Fruit fly (Drosophila melanogaster) whole organism, wandering third instar larva: ENCODE data around the gene Ankle2.

Experiments used
- Abd-B ChIP-seq: fragments of >200 bp; optimal IDR thresholded peaks from 2 replicates; lab custom pipeline; 2017; ENCODE audit warnings: missing biosample characterization, missing genetic modification characterization
- CG32264 ChIP-seq: fragments of 200-800 bp; sonication (Bioruptor generic); optimal IDR thresholded peaks from 2 replicates; lab custom pipeline; 2016; ENCODE audit warnings: missing biosample characterization, missing genetic modification characterization
- CG9705 ChIP-seq: fragments of 200-800 bp; sonication (Bioruptor generic); optimal IDR thresholded peaks from 2 replicates; lab custom pipeline; 2018; ENCODE audit warnings: missing biosample characterization, mild to moderate bottlenecking, missing genetic modification characterization
- CrebA ChIP-seq: fragments of 200-800 bp; sonication (Bioruptor generic); optimal IDR thresholded peaks from 2 replicates; lab custom pipeline; 2016; ENCODE audit warnings: missing biosample characterization, mild to moderate bottlenecking, missing genetic modification characterization, borderline replicate concordance
- Dfd ChIP-seq: fragments of >200 bp; optimal IDR thresholded peaks from 2 replicates; lab custom pipeline; 2017; ENCODE audit warnings: missing biosample characterization, missing genetic modification characterization
- Dif ChIP-seq: fragments of 200-275, 200-300 bp; sonication (Bioruptor generic); optimal IDR thresholded peaks from 2 replicates; lab custom pipeline; 2018; ENCODE audit warnings: missing biosample characterization, missing genetic modification characterization; ENCODE audit not compliant: partially characterized antibody
- GATAd ChIP-seq: sonication (Bioruptor generic); optimal IDR thresholded peaks from 2 replicates; lab custom pipeline; 2016; ENCODE audit warnings: missing biosample characterization, missing genetic modification characterization
- HLH106 ChIP-seq: fragments of 200-800 bp; optimal IDR thresholded peaks from 3 replicates; lab custom pipeline; 2019; ENCODE audit warnings: missing biosample characterization, mild to moderate bottlenecking, missing genetic modification characterization, moderate library complexity
- Hnf4 ChIP-seq: fragments of 200-800 bp; sonication (Bioruptor generic); optimal IDR thresholded peaks from 2 replicates; lab custom pipeline; 2016; ENCODE audit warnings: missing biosample characterization, mild to moderate bottlenecking, missing genetic modification characterization
- Hr78 ChIP-seq: fragments of >200 bp; optimal IDR thresholded peaks from 2 replicates; lab custom pipeline; 2017; ENCODE audit warnings: missing biosample characterization, missing genetic modification characterization
- Hr83 ChIP-seq: fragments of 200-300 bp; sonication (Bioruptor generic); optimal IDR thresholded peaks from 2 replicates; lab custom pipeline; 2016; ENCODE audit warnings: missing biosample characterization, mild to moderate bottlenecking, missing genetic modification characterization, moderate library complexity; ENCODE audit not compliant: poor library complexity, severe bottlenecking
- Jra ChIP-seq: sonication (Bioruptor generic); optimal IDR thresholded peaks from 2 replicates; lab custom pipeline; 2016; ENCODE audit warnings: missing biosample characterization, missing genetic modification characterization
- Mio ChIP-seq: sonication (Bioruptor generic); optimal IDR thresholded peaks from 2 replicates; lab custom pipeline; 2016; ENCODE audit warnings: missing biosample characterization, missing genetic modification characterization
- Myc ChIP-seq: fragments of >200 bp; optimal IDR thresholded peaks from 2 replicates; lab custom pipeline; 2017
- N ChIP-seq: fragments of >200 bp; optimal IDR thresholded peaks from 2 replicates; lab custom pipeline; 2018; ENCODE audit warnings: missing biosample characterization, missing external identifiers, missing genetic modification characterization
- OdsH ChIP-seq: fragments of 200-800 bp; sonication (Bioruptor generic); optimal IDR thresholded peaks from 2 replicates; lab custom pipeline; 2016; ENCODE audit warnings: missing biosample characterization, mild to moderate bottlenecking, missing genetic modification characterization
- Rel ChIP-seq, 2 experiments: fragments of 200-800 bp; sonication (Bioruptor generic) in 1 of 2; optimal IDR thresholded peaks; 2 replicates in 1 of 2; 3 replicates in 1 of 2; lab custom pipeline; 2016 to 2019; ENCODE audit warnings: mild to moderate bottlenecking in 2 of 2, missing biosample characterization in 2 of 2, missing genetic modification characterization in 2 of 2, moderate library complexity in 1 of 2
- Sp1 ChIP-seq: fragments of 200-800 bp; sonication (Bioruptor generic); optimal IDR thresholded peaks from 3 replicates; lab custom pipeline; 2019; ENCODE audit warnings: missing biosample characterization, mild to moderate bottlenecking, missing genetic modification characterization, moderate library complexity
- Vsx2 ChIP-seq: fragments of 200-300, 225-300 bp; sonication (Bioruptor generic); optimal IDR thresholded peaks from 2 replicates; lab custom pipeline; 2018; ENCODE audit warnings: missing biosample characterization, missing genetic modification characterization; ENCODE audit not compliant: partially characterized antibody
- br ChIP-seq: fragments of 200-800 bp; sonication (Bioruptor generic); optimal IDR thresholded peaks from 2 replicates; lab custom pipeline; 2016; ENCODE audit warnings: missing biosample characterization, missing genetic modification characterization
- brk ChIP-seq: fragments of 200-800 bp; sonication (Bioruptor generic); optimal IDR thresholded peaks from 2 replicates; lab custom pipeline; 2016; ENCODE audit warnings: missing biosample characterization, mild to moderate bottlenecking, missing genetic modification characterization
- dl ChIP-seq, 2 experiments: fragments of 175-275, 200-275 bp in 1 of 2; fragments of 200-275 bp in 1 of 2; sonication (Bioruptor generic); optimal IDR thresholded peaks; lab custom pipeline; 2018; ENCODE audit warnings: mild to moderate bottlenecking in 2 of 2, missing biosample characterization in 2 of 2, missing genetic modification characterization in 2 of 2, moderate library complexity in 2 of 2; ENCODE audit not compliant: partially characterized antibody in 2 of 2, insufficient read depth in 1 of 2
- dmrt93B ChIP-seq: fragments of 200-800 bp; sonication (Bioruptor generic); optimal IDR thresholded peaks from 2 replicates; lab custom pipeline; 2018; ENCODE audit warnings: missing biosample characterization, mild to moderate bottlenecking, missing genetic modification characterization
- dsf ChIP-seq: sonication (Bioruptor generic); optimal IDR thresholded peaks from 2 replicates; lab custom pipeline; 2016; ENCODE audit warnings: missing biosample characterization, missing genetic modification characterization, borderline replicate concordance
- ey ChIP-seq: fragments of 200-800 bp; sonication (Bioruptor generic); optimal IDR thresholded peaks from 2 replicates; lab custom pipeline; 2016; ENCODE audit warnings: missing biosample characterization, missing genetic modification characterization
- foxo ChIP-seq, 2 experiments: fragments of 200-800 bp; sonication (Bioruptor generic); optimal IDR thresholded peaks; 2 replicates in 1 of 2; 3 replicates in 1 of 2; lab custom pipeline; 2016 to 2017; ENCODE audit warnings: missing biosample characterization in 2 of 2, missing genetic modification characterization in 2 of 2
- fru ChIP-seq: fragments of 200-800 bp; sonication (Bioruptor generic); optimal IDR thresholded peaks from 3 replicates; lab custom pipeline; 2016; ENCODE audit warnings: missing biosample characterization, mild to moderate bottlenecking, missing genetic modification characterization
- h ChIP-seq: fragments of 200-800 bp; sonication (Bioruptor generic); optimal IDR thresholded peaks from 3 replicates; lab custom pipeline; 2016; ENCODE audit warnings: missing biosample characterization, mild to moderate bottlenecking, missing genetic modification characterization
- jim ChIP-seq: fragments of 175-275, 200-325 bp; sonication (Bioruptor generic); optimal IDR thresholded peaks from 2 replicates; lab custom pipeline; 2016; ENCODE audit warnings: missing biosample characterization, mild to moderate bottlenecking, missing genetic modification characterization
- lola ChIP-seq: fragments of >200 bp; optimal IDR thresholded peaks from 2 replicates; lab custom pipeline; 2017; ENCODE audit warnings: missing biosample characterization, missing genetic modification characterization
- pan ChIP-seq: fragments of >200 bp; optimal IDR thresholded peaks from 2 replicates; lab custom pipeline; 2017
- psq ChIP-seq: fragments of 200-800 bp; sonication (Bioruptor generic); optimal IDR thresholded peaks from 3 replicates; lab custom pipeline; 2017; ENCODE audit warnings: missing biosample characterization, mild to moderate bottlenecking, missing genetic modification characterization, moderate library complexity
- rgr ChIP-seq: fragments of 200-800 bp; sonication (Bioruptor generic); optimal IDR thresholded peaks from 3 replicates; lab custom pipeline; 2016; ENCODE audit warnings: missing biosample characterization, mild to moderate bottlenecking, missing genetic modification characterization
- sage ChIP-seq: fragments of 200-800 bp; sonication (Bioruptor generic); optimal IDR thresholded peaks from 2 replicates; lab custom pipeline; 2016; ENCODE audit warnings: missing biosample characterization, mild to moderate bottlenecking, missing genetic modification characterization
- sv ChIP-seq: fragments of 200-800 bp; sonication (Bioruptor generic); optimal IDR thresholded peaks from 3 replicates; lab custom pipeline; 2016; ENCODE audit warnings: missing biosample characterization, missing genetic modification characterization
- tai ChIP-seq: sonication (Bioruptor generic); optimal IDR thresholded peaks from 2 replicates; lab custom pipeline; 2016; ENCODE audit warnings: missing biosample characterization, missing genetic modification characterization
- usp ChIP-seq: fragments of >200 bp; optimal IDR thresholded peaks from 2 replicates; lab custom pipeline; 2017; ENCODE audit warnings: missing biosample characterization, missing genetic modification characterization
- woc ChIP-seq: sonication (Bioruptor generic); optimal IDR thresholded peaks from 2 replicates; lab custom pipeline; 2016; ENCODE audit warnings: missing biosample characterization, mild to moderate bottlenecking, missing genetic modification characterization

Gene Ankle2

dm6 chrX:17544409-17544808, 34.6 kb downstream of the Ankle2 start:
- no peak for TF ChIP-seq foxo (GFP tag; optimal IDR thresholded peaks at IDR 0.05; lab: Kevin White, UChicago)
- TF ChIP-seq Dif (GFP tag; lab: Kevin White, UChicago): no peak
- TF ChIP-seq brk (GFP tag; lab: Kevin White, UChicago): no peak
- TF ChIP-seq N (GFP tag; lab: Kevin White, UChicago): no peak
- TF ChIP-seq psq: no peak
- TF ChIP-seq sv (GFP tag; lab: Kevin White, UChicago): no peak
- TF ChIP-seq Jra (GFP tag; lab: Kevin White, UChicago): no peak
- TF ChIP-seq, all 38 proteins: peak for 0

DNA sequence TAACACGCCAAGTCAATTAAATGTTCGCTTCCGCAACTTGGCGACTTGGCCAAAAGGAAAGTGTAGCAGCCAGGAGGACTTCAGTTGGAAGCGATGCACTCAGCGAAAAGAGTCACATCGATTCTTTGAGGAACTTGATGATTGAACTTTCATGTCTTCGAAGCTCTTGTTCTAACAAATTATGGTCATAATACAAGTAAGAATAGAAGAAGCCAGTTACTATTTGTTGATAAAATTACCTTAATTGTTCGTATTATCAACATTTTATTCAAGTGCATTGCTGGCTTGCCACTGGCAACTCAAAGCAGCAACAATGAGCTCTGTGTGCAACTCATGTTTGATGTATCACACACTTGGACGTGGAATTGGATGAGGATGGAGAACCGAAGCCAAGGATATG, 35.7 kb downstream of the Ankle2 start:
- TF ChIP-seq ey (GFP tag; lab: Kevin White, UChicago) (peak; percentile 44), pan (lab: Kevin White, UChicago) (no peak), dl (GFP tag; optimal IDR thresholded peaks at IDR 0.05; lab: Kevin White, UChicago; ENCODE audit: insufficient read depth in 1 of 2, partially characterized antibody in 2 of 2) (no peak), dmrt93B (peak; percentile 36), CrebA (GFP tag; lab: Kevin White, UChicago) (no peak), Mio (no peak), psq (peak; percentile 34), usp (GFP tag; lab: Kevin White, UChicago) (no peak), sv (GFP tag; lab: Kevin White, UChicago) (no peak), dsf (GFP tag; lab: Kevin White, UChicago) (no peak), rgr (GFP tag; lab: Kevin White, UChicago) (peak; percentile 36), Sp1 (GFP tag; lab: Kevin White, UChicago) (peak; percentile 62), Dif (GFP tag; lab: Kevin White, UChicago) (no peak), Hr78 (GFP tag; lab: Kevin White, UChicago) (no peak), Myc (no peak), jim (GFP tag; lab: Kevin White, UChicago) (no peak), h (GFP tag; lab: Kevin White, UChicago) (peak; percentile 63), Abd-B (GFP tag; lab: Kevin White, UChicago) (no peak), CG9705 (GFP tag; lab: Kevin White, UChicago) (no peak), HLH106 (tag; lab: Kevin White, UChicago) (peak; percentile 57), foxo (GFP tag; optimal IDR thresholded peaks at IDR 0.05; lab: Kevin White, UChicago) (peak in 1 of 2 experiments; percentile 46), tai (no peak), Hr83 (GFP tag; lab: Kevin White, UChicago) (no peak), GATAd (no peak), brk (GFP tag; lab: Kevin White, UChicago) (no peak), lola (GFP tag; lab: Kevin White, UChicago) (no peak), sage (GFP tag; lab: Kevin White, UChicago) (no peak), Hnf4 (GFP tag; lab: Kevin White, UChicago) (peak; percentile 56), woc (GFP tag; lab: Kevin White, UChicago) (peak; percentile 1), CG32264 (GFP tag; lab: Kevin White, UChicago) (no peak), br (GFP tag; lab: Kevin White, UChicago) (peak; percentile 64), Vsx2 (GFP tag; lab: Kevin White, UChicago) (no peak), Jra (GFP tag; lab: Kevin White, UChicago) (no peak), N (GFP tag; lab: Kevin White, UChicago) (no peak), Rel (GFP tag; optimal IDR thresholded peaks at IDR 0.05; lab: Kevin White, UChicago) (no peak), Rel (tag; optimal IDR thresholded peaks at IDR 0.05; lab: Kevin White, UChicago) (no peak), OdsH (GFP tag; lab: Kevin White, UChicago) (peak; percentile 17), Dfd (GFP tag; lab: Kevin White, UChicago) (no peak), fru (peak; percentile 67)
